Worm (Caenorhabditis elegans) whole organism, L3 larva: ENCODE results near the gene T02H6.7.

Source experiments
- ama-1 ChIP-seq: fragments of 150-350 bp; optimal IDR thresholded peaks from 2 replicates; lab custom pipeline; 2018
- ceh-28 ChIP-seq: fragments of 150-350 bp; optimal IDR thresholded peaks from 2 replicates; lab custom pipeline; 2014; ENCODE audit warnings: missing biosample characterization, missing genetic modification reagents, missing genetic modification characterization
- ceh-82 ChIP-seq: fragments of 150-350 bp; optimal IDR thresholded peaks from 2 replicates; lab custom pipeline; 2014; ENCODE audit warnings: missing biosample characterization, missing genetic modification characterization
- ceh-9 ChIP-seq: sonication (generic microtip); optimal IDR thresholded peaks from 2 replicates; lab custom pipeline; 2018; ENCODE audit warnings: missing biosample characterization, missing genetic modification characterization
- elt-3 ChIP-seq, 3 experiments: fragments of 150-350 bp in 1 of 3; sonication (generic microtip) in 2 of 3; optimal IDR thresholded peaks; 2 replicates in 2 of 3; 4 replicates in 1 of 3; lab custom pipeline; 2014 to 2017; ENCODE audit warnings: missing biosample characterization in 3 of 3, missing genetic modification characterization in 3 of 3
- nhr-237 ChIP-seq: fragments of 150-350 bp; optimal IDR thresholded peaks from 2 replicates; lab custom pipeline; 2014; ENCODE audit warnings: missing biosample characterization, missing genetic modification characterization
- nhr-77 ChIP-seq: fragments of 150-350 bp; optimal IDR thresholded peaks from 2 replicates; lab custom pipeline; 2014; ENCODE audit warnings: missing biosample characterization, missing genetic modification characterization
- snpc-4 ChIP-seq: fragments of 150-350 bp; optimal IDR thresholded peaks from 2 replicates; lab custom pipeline; 2014; ENCODE audit warnings: missing biosample characterization, missing genetic modification characterization

ce11 chrII:721931-722330, 39.5 kb downstream of the T02H6.7 start:
- TF ChIP-seq elt-3 (tag; optimal IDR thresholded peaks at IDR 0.05; lab: Kevin White, UChicago), result no peak
- TF ChIP-seq nhr-77 (tag; lab: Kevin White, UChicago), result no peak
- no peak for TF ChIP-seq ceh-82
- TF ChIP-seq ceh-9 (tag; lab: Kevin White, UChicago), result no peak
- TF ChIP-seq snpc-4, result no peak
- no peak for TF ChIP-seq ama-1 (lab: Kevin White, UChicago)
- no peak for TF ChIP-seq ceh-28 (tag; lab: Kevin White, UChicago)
- TF ChIP-seq nhr-237 (tag; lab: Kevin White, UChicago), result no peak
